Fruit fly (Drosophila melanogaster) whole organism, embryonic: ENCODE data around the gene topi.

Experiments
- ATbp ChIP-seq: fragments of 200-800 bp; sonication (Bioruptor generic); optimal IDR thresholded peaks from 2 replicates; lab custom pipeline; 2017; ENCODE audit warnings: missing biosample characterization, mild to moderate bottlenecking, missing genetic modification characterization, missing genetic modification reagents
- Antp ChIP-seq: fragments of 200-800 bp; sonication (Bioruptor generic); optimal IDR thresholded peaks from 3 replicates; lab custom pipeline; 2016; ENCODE audit warnings: missing biosample characterization, missing genetic modification characterization
- CG1024 ChIP-seq: fragments of 200-800 bp; sonication (Bioruptor generic); IDR thresholded peaks from 2 replicates; pipeline ENCODE4 v1.3.6; 2022; ENCODE audit warnings: missing biosample characterization, missing genetic modification characterization
- CG10654 ChIP-seq: fragments of 200-800 bp; sonication (Bioruptor generic); optimal IDR thresholded peaks from 2 replicates; lab custom pipeline; 2016; ENCODE audit warnings: missing biosample characterization, missing genetic modification characterization
- CG11723 ChIP-seq: fragments of 200-800 bp; sonication (Bioruptor generic); optimal IDR thresholded peaks from 2 replicates; lab custom pipeline; 2017; ENCODE audit warnings: missing biosample characterization, mild to moderate bottlenecking, missing genetic modification characterization
- CG13287 ChIP-seq: fragments of 200-800 bp; sonication (Bioruptor generic); IDR thresholded peaks from 2 replicates; pipeline ENCODE4 v1.3.6; 2022; ENCODE audit warnings: missing biosample characterization, missing genetic modification characterization; ENCODE audit not compliant: partially characterized antibody
- CG14860 ChIP-seq: fragments of 200-800 bp; sonication (Bioruptor generic); IDR thresholded peaks from 3 replicates; pipeline ENCODE4 v1.3.6; 2022; ENCODE audit warnings: missing biosample characterization, missing genetic modification characterization; ENCODE audit not compliant: partially characterized antibody
- CG18262 ChIP-seq: fragments of 200-800 bp; optimal IDR thresholded peaks from 3 replicates; lab custom pipeline; 2019; ENCODE audit warnings: missing biosample characterization, mild to moderate bottlenecking, missing genetic modification characterization, moderate library complexity
- CG32767 ChIP-seq: fragments of 200-800 bp; sonication (Bioruptor generic); IDR thresholded peaks from 2 replicates; pipeline ENCODE4 v1.3.6; 2022; ENCODE audit warnings: missing biosample characterization, missing genetic modification characterization
- CG3281 ChIP-seq: fragments of 200-800 bp; sonication (Bioruptor generic); optimal IDR thresholded peaks from 3 replicates; lab custom pipeline; 2017; ENCODE audit warnings: missing biosample characterization, mild to moderate bottlenecking, missing genetic modification characterization
- CG3407 ChIP-seq: fragments of 200-800 bp; sonication (Bioruptor generic); optimal IDR thresholded peaks from 2 replicates; lab custom pipeline; 2018; ENCODE audit warnings: missing biosample characterization, mild to moderate bottlenecking, missing genetic modification characterization
- CG3838 ChIP-seq: fragments of 200-800 bp; sonication (Bioruptor generic); optimal IDR thresholded peaks from 3 replicates; lab custom pipeline; 2016; ENCODE audit warnings: missing biosample characterization, missing genetic modification characterization
- CG3995 ChIP-seq: fragments of 200-800 bp; sonication (Bioruptor generic); optimal IDR thresholded peaks from 3 replicates; lab custom pipeline; 2016; ENCODE audit warnings: missing biosample characterization, missing genetic modification characterization
- CG43689 ChIP-seq: fragments of 200-800 bp; sonication (Bioruptor generic); IDR thresholded peaks from 2 replicates; pipeline ENCODE4 v1.3.6; 2022; ENCODE audit warnings: missing biosample characterization, missing genetic modification characterization
- CG4820 ChIP-seq: fragments of 200-800 bp; sonication (Bioruptor generic); optimal IDR thresholded peaks from 3 replicates; lab custom pipeline; 2016; ENCODE audit warnings: missing biosample characterization, missing genetic modification characterization
- CG4854 ChIP-seq: fragments of 200-800 bp; sonication (Bioruptor generic); optimal IDR thresholded peaks from 2 replicates; lab custom pipeline; 2016; ENCODE audit warnings: missing biosample characterization, missing genetic modification characterization, inconsistent platforms
- CG5245 ChIP-seq: fragments of 200-800 bp; sonication (Bioruptor generic); optimal IDR thresholded peaks from 3 replicates; lab custom pipeline; 2016; ENCODE audit warnings: missing biosample characterization, missing genetic modification characterization
- CG6254 ChIP-seq: fragments of 200-800 bp; sonication (Bioruptor generic); optimal IDR thresholded peaks from 3 replicates; lab custom pipeline; 2017; ENCODE audit warnings: mild to moderate bottlenecking, missing biosample characterization, missing genetic modification reagents, missing genetic modification characterization
- CG8765 ChIP-seq: fragments of 200-800 bp; sonication (Bioruptor generic); IDR thresholded peaks from 2 replicates; pipeline ENCODE4 v1.3.6; 2022; ENCODE audit warnings: missing biosample characterization, missing genetic modification characterization
- CG9437 ChIP-seq: fragments of 200-800 bp; sonication (Bioruptor generic); optimal IDR thresholded peaks from 2 replicates; lab custom pipeline; 2018; ENCODE audit warnings: missing biosample characterization, mild to moderate bottlenecking, missing genetic modification characterization
- CTCF ChIP-seq: fragments of 200-800 bp; sonication (Bioruptor generic); optimal IDR thresholded peaks from 2 replicates; lab custom pipeline; 2017; ENCODE audit warnings: missing biosample characterization, mild to moderate bottlenecking, missing genetic modification characterization, moderate library complexity
- Camta ChIP-seq: fragments of 200-800 bp; sonication (Bioruptor generic); optimal IDR thresholded peaks from 2 replicates; lab custom pipeline; 2016; ENCODE audit warnings: missing biosample characterization, missing genetic modification characterization
- CoRest ChIP-seq: fragments of 200-800 bp; sonication (Bioruptor generic); optimal IDR thresholded peaks from 3 replicates; lab custom pipeline; 2018; ENCODE audit warnings: missing biosample characterization, mild to moderate bottlenecking, missing genetic modification characterization, moderate library complexity
- Dref ChIP-seq: fragments of 200-800 bp; sonication (Bioruptor generic); IDR thresholded peaks from 2 replicates; pipeline ENCODE4 v1.3.6; 2022; ENCODE audit warnings: missing biosample characterization, missing genetic modification characterization
- Fer3 ChIP-seq: fragments of 200-800 bp; sonication (Bioruptor generic); optimal IDR thresholded peaks from 2 replicates; lab custom pipeline; 2018; ENCODE audit warnings: missing biosample characterization, mild to moderate bottlenecking, missing genetic modification characterization, moderate library complexity
- H2.0 ChIP-seq: fragments of 200-800 bp; sonication (Bioruptor generic); IDR thresholded peaks from 2 replicates; pipeline ENCODE4 v1.3.6; 2022; ENCODE audit warnings: missing biosample characterization, missing genetic modification characterization
- HLH4C ChIP-seq: fragments of 200-800 bp; sonication (Bioruptor generic); IDR thresholded peaks from 3 replicates; pipeline ENCODE4 v1.3.6; 2022; ENCODE audit warnings: missing biosample characterization, missing genetic modification characterization; ENCODE audit not compliant: partially characterized antibody
- Hmr ChIP-seq: fragments of 200-800 bp; sonication (Bioruptor generic); optimal IDR thresholded peaks from 3 replicates; lab custom pipeline; 2017; ENCODE audit warnings: mild to moderate bottlenecking, missing biosample characterization, missing genetic modification reagents, missing genetic modification characterization
- Jarid2 ChIP-seq: fragments of 200-800 bp; sonication (Bioruptor generic); optimal IDR thresholded peaks from 3 replicates; lab custom pipeline; 2017; ENCODE audit warnings: mild to moderate bottlenecking, missing biosample characterization, missing genetic modification reagents, missing genetic modification characterization
- MESR4 ChIP-seq: fragments of 200-800 bp; sonication (Bioruptor generic); optimal IDR thresholded peaks from 2 replicates; lab custom pipeline; 2018; ENCODE audit warnings: missing biosample characterization, mild to moderate bottlenecking, missing genetic modification characterization, moderate library complexity
- Pdp1 ChIP-seq, 2 experiments: fragments of 200-800 bp; sonication (Bioruptor generic); optimal IDR thresholded peaks; 3 replicates each; lab custom pipeline; 2016; ENCODE audit warnings: missing biosample characterization in 2 of 2, missing genetic modification characterization in 2 of 2, mild to moderate bottlenecking in 1 of 2, moderate library complexity in 1 of 2
- Scr ChIP-seq: fragments of 200-800 bp; sonication (Bioruptor generic); IDR thresholded peaks from 2 replicates; pipeline ENCODE4 v1.3.6; 2022; ENCODE audit warnings: missing biosample characterization, missing genetic modification characterization; ENCODE audit not compliant: partially characterized antibody
- Spps ChIP-seq: fragments of 200-800 bp; sonication (Bioruptor generic); optimal IDR thresholded peaks from 2 replicates; lab custom pipeline; 2018; ENCODE audit warnings: missing biosample characterization, mild to moderate bottlenecking, missing genetic modification characterization
- Tbp ChIP-seq: fragments of >200 bp; optimal IDR thresholded peaks from 2 replicates; lab custom pipeline; 2018; ENCODE audit warnings: missing biosample characterization, missing genetic modification characterization
- bowl ChIP-seq: fragments of 200-800 bp; sonication (Bioruptor generic); IDR thresholded peaks from 2 replicates; pipeline ENCODE4 v1.3.6; 2022; ENCODE audit warnings: missing biosample characterization, missing genetic modification characterization
- chinmo ChIP-seq: fragments of 200-800 bp; sonication (Bioruptor generic); IDR thresholded peaks from 4 replicates; pipeline ENCODE4 v1.3.6; 2022; ENCODE audit warnings: missing biosample characterization, missing genetic modification characterization; ENCODE audit not compliant: partially characterized antibody
- ci ChIP-seq: fragments of 200-800 bp; sonication (Bioruptor generic); IDR thresholded peaks from 3 replicates; pipeline ENCODE4 v1.3.6; 2022; ENCODE audit warnings: missing biosample characterization, missing genetic modification characterization
- croc ChIP-seq: fragments of 200-800 bp; sonication (Bioruptor generic); conservative IDR thresholded peaks from 3 replicates; pipeline ENCODE4 v1.3.6; 2022; ENCODE audit warnings: missing biosample characterization, missing genetic modification characterization
- fu2 ChIP-seq: fragments of 200-800 bp; sonication (Bioruptor generic); optimal IDR thresholded peaks from 2 replicates; lab custom pipeline; 2016; ENCODE audit warnings: missing biosample characterization, missing genetic modification characterization
- gro ChIP-seq: fragments of 200-800 bp; sonication (Bioruptor generic); optimal IDR thresholded peaks from 2 replicates; lab custom pipeline; 2016; ENCODE audit warnings: missing biosample characterization, missing genetic modification characterization
- nmo ChIP-seq: fragments of 200-800 bp; sonication (Bioruptor generic); optimal IDR thresholded peaks from 2 replicates; lab custom pipeline; 2018; ENCODE audit warnings: missing biosample characterization, mild to moderate bottlenecking, missing genetic modification characterization, moderate library complexity
- pho ChIP-seq: fragments of 200-800 bp; sonication (Bioruptor generic); optimal IDR thresholded peaks from 2 replicates; lab custom pipeline; 2016; ENCODE audit warnings: missing biosample characterization, missing genetic modification characterization
- slbo ChIP-seq: fragments of 200-800 bp; sonication (Bioruptor generic); IDR thresholded peaks from 2 replicates; pipeline ENCODE4 v1.3.6; 2022; ENCODE audit warnings: missing biosample characterization, missing genetic modification characterization
- sna ChIP-seq: fragments of 200-800 bp; sonication (Bioruptor generic); IDR thresholded peaks from 2 replicates; pipeline ENCODE4 v1.3.6; 2022; ENCODE audit warnings: missing biosample characterization, missing genetic modification characterization; ENCODE audit not compliant: partially characterized antibody
- so ChIP-seq: fragments of 200-800 bp; sonication (Bioruptor generic); IDR thresholded peaks from 3 replicates; pipeline ENCODE4 v1.3.6; 2022; ENCODE audit warnings: missing biosample characterization, missing genetic modification characterization
- ssp ChIP-seq: fragments of 200-800 bp; sonication (Bioruptor generic); IDR thresholded peaks from 2 replicates; pipeline ENCODE4 v1.3.6; 2022; ENCODE audit warnings: missing biosample characterization, missing genetic modification characterization
- stwl ChIP-seq: fragments of 200-800 bp; sonication (Bioruptor generic); optimal IDR thresholded peaks from 3 replicates; lab custom pipeline; 2018; ENCODE audit warnings: missing biosample characterization, mild to moderate bottlenecking, missing genetic modification characterization, moderate library complexity
- tin ChIP-seq: fragments of 200-800 bp; sonication (Bioruptor generic); optimal IDR thresholded peaks from 3 replicates; lab custom pipeline; 2016; ENCODE audit warnings: missing biosample characterization, missing genetic modification characterization
- twi ChIP-seq: fragments of 200-800 bp; optimal IDR thresholded peaks from 2 replicates; lab custom pipeline; 2019; ENCODE audit warnings: missing biosample characterization, mild to moderate bottlenecking, missing genetic modification characterization, moderate library complexity
- unpg ChIP-seq: fragments of 200-800 bp; sonication (Bioruptor generic); optimal IDR thresholded peaks from 3 replicates; lab custom pipeline; 2018; ENCODE audit warnings: missing biosample characterization, mild to moderate bottlenecking, missing genetic modification characterization, moderate library complexity

topi gene

dm6 chr3R:9771519-9771972 is 3.4 kb upstream of the topi start, which contains the start of gene CG9471 (continued):
- TF ChIP-seq CG32767 (GFP tag; lab: Robert Waterston, UW) (peak; percentile 88; the same call in 1 of the 2 replicates), sna (GFP tag; lab: Robert Waterston, UW) (no peak), Hmr (peak; percentile 92), Antp (peak; percentile 89), CG4854 (GFP tag; lab: Kevin White, UChicago) (peak; percentile 88), CG1024 (GFP tag; lab: Robert Waterston, UW) (peak; percentile 56; the same call in 1 of the 2 replicates), Jarid2 (GFP tag; lab: Kevin White, UChicago) (peak; percentile 62), CG8765 (peak; percentile 70; the same call in 1 of the 2 replicates), Spps (tag; lab: Kevin White, UChicago) (peak; percentile 83), H2.0 (GFP tag; lab: Robert Waterston, UW) (peak; percentile 93), Fer3 (peak; percentile 94), bowl (peak; percentile 85), CG3281 (GFP tag; lab: Kevin White, UChicago) (peak; percentile 93), Tbp (GFP tag; lab: Kevin White, UChicago) (no peak), fu2 (peak; percentile 90), Pdp1 (GFP tag; optimal IDR thresholded peaks at IDR 0.05; lab: Kevin White, UChicago) (peak; percentile 88 to 92), CG11723 (peak; percentile 84), tin (GFP tag; lab: Kevin White, UChicago) (peak; percentile 88), twi (tag; lab: Kevin White, UChicago) (peak; percentile 73), CG3407 (GFP tag; lab: Kevin White, UChicago) (peak; percentile 75), CG14860 (GFP tag; lab: Robert Waterston, UW) (no peak), CG18262 (tag; lab: Kevin White, UChicago) (peak; percentile 90), CG43689 (GFP tag; lab: Robert Waterston, UW) (peak; percentile 86), CG3995 (peak; percentile 69), stwl (tag; lab: Kevin White, UChicago) (peak; percentile 33), Dref (GFP tag; lab: Robert Waterston, UW) (0 out of 2 replicates have a peak, but pooled peaks have one; percentile 27), CG9437 (GFP tag; lab: Kevin White, UChicago) (peak; percentile 82), CG10654 (GFP tag; lab: Kevin White, UChicago) (peak; percentile 89), slbo (GFP tag; lab: Robert Waterston, UW) (peak; percentile 96), chinmo (no peak), so (GFP tag; lab: Robert Waterston, UW) (peak; percentile 84), pho (GFP tag; lab: Kevin White, UChicago) (peak; percentile 87), Scr (no peak), CoRest (tag; lab: Kevin White, UChicago) (peak; percentile 91), nmo (GFP tag; lab: Kevin White, UChicago) (peak; percentile 92), ATbp (GFP tag; lab: Kevin White, UChicago) (peak; percentile 88), CG4820 (GFP tag; lab: Kevin White, UChicago) (peak; percentile 89), HLH4C (peak; percentile 32; the same call in 1 of the 3 replicates), CG6254 (peak; percentile 72), gro (GFP tag; lab: Kevin White, UChicago) (peak; percentile 89), ssp (GFP tag; lab: Robert Waterston, UW) (peak; percentile 77), CG5245 (GFP tag; lab: Kevin White, UChicago) (peak; percentile 77), CTCF (peak; percentile 26), unpg (GFP tag; lab: Kevin White, UChicago) (peak; percentile 94), croc (GFP tag; lab: Robert Waterston, UW) (peak; percentile 80), CG13287 (peak; percentile 30; the same call in 1 of the 2 replicates), Camta (peak; percentile 87), MESR4 (GFP tag; lab: Kevin White, UChicago) (peak; percentile 26), ci (GFP tag; lab: Robert Waterston, UW) (peak; percentile 94), CG3838 (GFP tag; lab: Kevin White, UChicago) (peak; percentile 56)
